Fruit fly (Drosophila melanogaster) whole organism, embryonic: ENCODE results near the gene miple1.

ENCODE experiments used
- B-H2 ChIP-seq: fragments of 200-800 bp; sonication (Bioruptor generic); optimal IDR thresholded peaks from 2 replicates; lab custom pipeline; 2018; ENCODE audit warnings: missing biosample characterization, mild to moderate bottlenecking, missing genetic modification characterization
- CG11398 ChIP-seq: fragments of 200-800 bp; sonication (Bioruptor generic); optimal IDR thresholded peaks from 2 replicates; lab custom pipeline; 2016; ENCODE audit warnings: missing biosample characterization, missing genetic modification characterization
- CG12659 ChIP-seq: fragments of 200-800 bp; sonication (Bioruptor generic); optimal IDR thresholded peaks from 3 replicates; lab custom pipeline; 2017; ENCODE audit warnings: mild to moderate bottlenecking, missing biosample characterization, missing genetic modification reagents, missing genetic modification characterization
- CG13123 ChIP-seq: fragments of 200-800 bp; sonication (Bioruptor generic); optimal IDR thresholded peaks from 2 replicates; lab custom pipeline; 2016; ENCODE audit warnings: missing biosample characterization, missing genetic modification characterization
- CG13775 ChIP-seq: fragments of 200-800 bp; sonication (Bioruptor generic); optimal IDR thresholded peaks from 3 replicates; lab custom pipeline; 2017; ENCODE audit warnings: missing biosample characterization, mild to moderate bottlenecking, missing genetic modification characterization
- CG15696 ChIP-seq: fragments of 200-800 bp; sonication (Bioruptor generic); optimal IDR thresholded peaks from 2 replicates; lab custom pipeline; 2019; ENCODE audit warnings: missing biosample characterization, mild to moderate bottlenecking, missing genetic modification characterization, moderate library complexity
- CG1602 ChIP-seq: fragments of 200-800 bp; sonication (Bioruptor generic); optimal IDR thresholded peaks from 3 replicates; lab custom pipeline; 2016; ENCODE audit warnings: missing biosample characterization, missing genetic modification characterization
- CG16815 ChIP-seq: fragments of 200-800 bp; sonication (Bioruptor generic); optimal IDR thresholded peaks from 3 replicates; lab custom pipeline; 2017; ENCODE audit warnings: missing biosample characterization, mild to moderate bottlenecking, missing genetic modification characterization
- CG18619 ChIP-seq: fragments of 200-800 bp; sonication (Bioruptor generic); optimal IDR thresholded peaks from 3 replicates; lab custom pipeline; 2017; ENCODE audit warnings: missing biosample characterization, mild to moderate bottlenecking, missing genetic modification characterization
- CG2120 ChIP-seq: fragments of 200-800 bp; sonication (Bioruptor generic); optimal IDR thresholded peaks from 3 replicates; lab custom pipeline; 2016; ENCODE audit warnings: missing biosample characterization, missing genetic modification characterization
- CG30020 ChIP-seq: fragments of 200-800 bp; optimal IDR thresholded peaks from 2 replicates; lab custom pipeline; 2019; ENCODE audit warnings: missing biosample characterization, mild to moderate bottlenecking, missing genetic modification characterization, moderate library complexity
- CG31224 ChIP-seq: fragments of 200-800 bp; sonication (Bioruptor generic); IDR thresholded peaks from 2 replicates; pipeline ENCODE4 v1.3.6; 2022; ENCODE audit warnings: missing biosample characterization, missing genetic modification characterization
- CG32532 ChIP-seq: fragments of 200-800 bp; sonication (Bioruptor generic); IDR thresholded peaks from 2 replicates; pipeline ENCODE4 v1.3.6; 2022; ENCODE audit warnings: missing biosample characterization, missing genetic modification characterization
- CG34224 ChIP-seq: fragments of 200-800 bp; sonication (Bioruptor generic); IDR thresholded peaks from 3 replicates; pipeline ENCODE4 v1.3.6; 2022; ENCODE audit warnings: missing biosample characterization, missing genetic modification characterization; ENCODE audit not compliant: partially characterized antibody
- CG4854 ChIP-seq: fragments of 200-800 bp; sonication (Bioruptor generic); optimal IDR thresholded peaks from 2 replicates; lab custom pipeline; 2016; ENCODE audit warnings: missing biosample characterization, missing genetic modification characterization, inconsistent platforms
- CG6654 ChIP-seq: fragments of 200-800 bp; sonication (Bioruptor generic); optimal IDR thresholded peaks from 2 replicates; lab custom pipeline; 2017; ENCODE audit warnings: missing biosample characterization, mild to moderate bottlenecking, missing genetic modification characterization
- CG6689 ChIP-seq: fragments of 200-800 bp; sonication (Bioruptor generic); IDR thresholded peaks from 2 replicates; pipeline ENCODE4 v1.3.6; 2022; ENCODE audit warnings: missing biosample characterization, missing genetic modification characterization
- CG9876 ChIP-seq: fragments of 200-800 bp; sonication (Bioruptor generic); optimal IDR thresholded peaks from 2 replicates; lab custom pipeline; 2016; ENCODE audit warnings: missing biosample characterization, missing genetic modification characterization
- CoRest ChIP-seq: fragments of 200-800 bp; sonication (Bioruptor generic); optimal IDR thresholded peaks from 3 replicates; lab custom pipeline; 2018; ENCODE audit warnings: missing biosample characterization, mild to moderate bottlenecking, missing genetic modification characterization, moderate library complexity
- Dbx ChIP-seq: fragments of 200-800 bp; sonication (Bioruptor generic); IDR thresholded peaks from 3 replicates; pipeline ENCODE4 v1.3.6; 2022; ENCODE audit warnings: missing biosample characterization, missing genetic modification characterization
- Dip3 ChIP-seq: fragments of 200-800 bp; sonication (Bioruptor generic); optimal IDR thresholded peaks from 3 replicates; lab custom pipeline; 2016; ENCODE audit warnings: missing biosample characterization, missing genetic modification characterization
- Doc2 ChIP-seq: fragments of 200-800 bp; sonication (Bioruptor generic); IDR thresholded peaks from 2 replicates; pipeline ENCODE4 v1.3.6; 2022; ENCODE audit warnings: missing biosample characterization, missing genetic modification characterization
- Hmr ChIP-seq: fragments of 200-800 bp; sonication (Bioruptor generic); optimal IDR thresholded peaks from 3 replicates; lab custom pipeline; 2017; ENCODE audit warnings: mild to moderate bottlenecking, missing biosample characterization, missing genetic modification reagents, missing genetic modification characterization
- Hsf ChIP-seq: fragments of 200-800 bp; sonication (Bioruptor generic); optimal IDR thresholded peaks from 3 replicates; lab custom pipeline; 2016; ENCODE audit warnings: missing biosample characterization, missing genetic modification characterization
- Pdp1 ChIP-seq, 2 experiments: fragments of 200-800 bp; sonication (Bioruptor generic); optimal IDR thresholded peaks; 3 replicates each; lab custom pipeline; 2016; ENCODE audit warnings: missing biosample characterization in 2 of 2, missing genetic modification characterization in 2 of 2, mild to moderate bottlenecking in 1 of 2, moderate library complexity in 1 of 2
- Sin3A ChIP-seq: fragments of >200 bp; optimal IDR thresholded peaks from 2 replicates; lab custom pipeline; 2018
- Taf1 ChIP-seq: fragments of 200-800 bp; sonication (Bioruptor generic); IDR thresholded peaks from 2 replicates; pipeline ENCODE4 v1.3.6; 2022; ENCODE audit warnings: missing biosample characterization, missing genetic modification characterization
- Trl ChIP-seq, 3 experiments: fragments of >200 bp in 2 of 3; fragments of 200-800 bp in 1 of 3; sonication (Bioruptor generic) in 1 of 3; optimal IDR thresholded peaks; 2 replicates in 1 of 3; 3 replicates in 2 of 3; lab custom pipeline; 2016 to 2017; ENCODE audit warnings: missing biosample characterization in 1 of 3, missing genetic modification characterization in 1 of 3
- bbx ChIP-seq: fragments of 200-800 bp; sonication (Bioruptor generic); IDR thresholded peaks from 2 replicates; pipeline ENCODE4 v1.3.6; 2022; ENCODE audit warnings: missing biosample characterization, missing genetic modification characterization; ENCODE audit not compliant: partially characterized antibody
- bcd ChIP-seq: fragments of 200-800 bp; sonication (Bioruptor generic); optimal IDR thresholded peaks from 2 replicates; lab custom pipeline; 2017; ENCODE audit warnings: missing biosample characterization, mild to moderate bottlenecking, missing genetic modification characterization
- chinmo ChIP-seq: fragments of 200-800 bp; sonication (Bioruptor generic); IDR thresholded peaks from 4 replicates; pipeline ENCODE4 v1.3.6; 2022; ENCODE audit warnings: missing biosample characterization, missing genetic modification characterization; ENCODE audit not compliant: partially characterized antibody
- ems ChIP-seq: fragments of 200-800 bp; sonication (Bioruptor generic); optimal IDR thresholded peaks from 3 replicates; lab custom pipeline; 2016; ENCODE audit warnings: missing biosample characterization, missing genetic modification characterization
- fd96Cb ChIP-seq: fragments of 200-800 bp; sonication (Bioruptor generic); optimal IDR thresholded peaks from 2 replicates; lab custom pipeline; 2018; ENCODE audit warnings: missing biosample characterization, mild to moderate bottlenecking, missing genetic modification characterization, moderate library complexity
- gsb-n ChIP-seq: fragments of 200-800 bp; sonication (Bioruptor generic); optimal IDR thresholded peaks from 3 replicates; lab custom pipeline; 2018; ENCODE audit warnings: missing biosample characterization, mild to moderate bottlenecking, missing genetic modification characterization
- hb ChIP-seq: fragments of 200-800 bp; sonication (Bioruptor generic); IDR thresholded peaks from 3 replicates; pipeline ENCODE4 v1.3.6; 2022; ENCODE audit warnings: missing biosample characterization, missing genetic modification characterization; ENCODE audit not compliant: partially characterized antibody
- klu ChIP-seq: fragments of 200-800 bp; sonication (Bioruptor generic); IDR thresholded peaks from 2 replicates; pipeline ENCODE4 v1.3.6; 2022; ENCODE audit warnings: missing biosample characterization, missing genetic modification characterization
- nau ChIP-seq: fragments of 200-800 bp; sonication (Bioruptor generic); optimal IDR thresholded peaks from 3 replicates; lab custom pipeline; 2017; ENCODE audit warnings: missing biosample characterization, mild to moderate bottlenecking, missing genetic modification characterization, missing genetic modification reagents
- nmo ChIP-seq: fragments of 200-800 bp; sonication (Bioruptor generic); optimal IDR thresholded peaks from 2 replicates; lab custom pipeline; 2018; ENCODE audit warnings: missing biosample characterization, mild to moderate bottlenecking, missing genetic modification characterization, moderate library complexity
- pzg ChIP-seq: fragments of 200-800 bp; sonication (Bioruptor generic); optimal IDR thresholded peaks from 3 replicates; lab custom pipeline; 2018; ENCODE audit warnings: missing biosample characterization, mild to moderate bottlenecking, missing genetic modification characterization, moderate library complexity
- slbo ChIP-seq: fragments of 200-800 bp; sonication (Bioruptor generic); IDR thresholded peaks from 2 replicates; pipeline ENCODE4 v1.3.6; 2022; ENCODE audit warnings: missing biosample characterization, missing genetic modification characterization
- sqz ChIP-seq: fragments of 200-800 bp; sonication (Bioruptor generic); optimal IDR thresholded peaks from 3 replicates; lab custom pipeline; 2018; ENCODE audit warnings: missing biosample characterization, mild to moderate bottlenecking, missing genetic modification characterization
- stc ChIP-seq: fragments of 200-800 bp; sonication (Bioruptor generic); IDR thresholded peaks from 2 replicates; pipeline ENCODE4 v1.3.6; 2022; ENCODE audit warnings: missing biosample characterization, missing genetic modification characterization
- sug ChIP-seq: fragments of 200-800 bp; optimal IDR thresholded peaks from 2 replicates; lab custom pipeline; 2019; ENCODE audit warnings: missing biosample characterization, mild to moderate bottlenecking, missing genetic modification characterization, moderate library complexity
- trem ChIP-seq: fragments of 200-800 bp; optimal IDR thresholded peaks from 3 replicates; lab custom pipeline; 2019; ENCODE audit warnings: missing biosample characterization, mild to moderate bottlenecking, missing genetic modification characterization, moderate library complexity
- unc-4 ChIP-seq: fragments of 200-800 bp; sonication (Bioruptor generic); IDR thresholded peaks from 2 replicates; pipeline ENCODE4 v1.3.6; 2022; ENCODE audit warnings: missing biosample characterization, missing genetic modification characterization; ENCODE audit not compliant: partially characterized antibody
- vnd ChIP-seq: fragments of 200-800 bp; sonication (Bioruptor generic); IDR thresholded peaks from 3 replicates; pipeline ENCODE4 v1.3.6; 2022; ENCODE audit warnings: missing biosample characterization, missing genetic modification characterization; ENCODE audit not compliant: partially characterized antibody
- zfh2 ChIP-seq: fragments of 200-800 bp; sonication (Bioruptor generic); optimal IDR thresholded peaks from 2 replicates; lab custom pipeline; 2016; ENCODE audit warnings: missing biosample characterization, missing genetic modification characterization

Gene miple1

DNA sequence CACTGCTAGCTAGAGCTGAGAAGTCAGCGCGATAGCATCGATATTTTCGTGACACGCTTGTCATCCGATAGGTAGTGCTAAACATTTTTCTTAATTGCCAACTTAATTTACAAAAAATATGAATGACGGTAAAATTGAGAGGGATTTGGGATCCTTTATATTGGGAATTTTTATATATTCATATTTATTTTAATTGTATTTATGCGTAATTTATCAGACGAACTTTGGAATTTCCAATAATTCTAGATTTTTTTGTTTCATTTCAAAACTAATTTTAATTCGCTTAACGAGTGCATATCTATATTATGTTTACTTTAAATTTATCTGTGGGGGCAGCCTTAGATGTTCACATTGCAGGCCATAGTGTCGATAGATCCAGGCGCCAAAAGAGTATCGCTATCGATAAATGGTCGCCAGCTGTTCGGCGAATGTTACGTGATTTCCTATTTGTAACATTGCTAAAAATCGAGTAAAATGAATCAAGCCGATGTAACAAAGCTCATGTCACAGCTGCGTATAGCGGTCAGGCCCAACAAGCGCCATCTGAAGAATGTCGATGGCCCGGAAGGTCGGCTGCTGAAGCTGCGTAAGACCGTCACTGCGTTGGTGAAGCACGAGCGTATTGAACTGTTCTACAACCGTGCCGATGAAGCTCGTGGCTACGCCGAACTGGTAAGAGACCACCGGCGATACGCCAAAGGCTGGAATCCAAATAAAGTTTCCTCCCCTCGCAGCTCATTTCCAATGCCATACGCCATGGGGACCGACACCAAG is 2.5 kb upstream of the miple1 start, which contains the start of the genes Tudor-SN and mRpL17 (continued):
- peak; percentile 60 for TF ChIP-seq sqz (GFP tag; lab: Kevin White, UChicago)
- TF ChIP-seq CG9876 (GFP tag; lab: Kevin White, UChicago), result no peak
- peak; percentile 63 for TF ChIP-seq nmo
- peak; percentile 32 for TF ChIP-seq ems (GFP tag; lab: Kevin White, UChicago)
- no peak for TF ChIP-seq CG6654
- peak in 1 of 2 experiments; percentile 98 for TF ChIP-seq Pdp1 (GFP tag; optimal IDR thresholded peaks at IDR 0.05; lab: Kevin White, UChicago)
- TF ChIP-seq CG15696 (tag; lab: Kevin White, UChicago), result peak; percentile 40
- peak; percentile 30 for TF ChIP-seq bcd
- peak; percentile 41 for TF ChIP-seq B-H2 (GFP tag; lab: Kevin White, UChicago)
- TF ChIP-seq CG32532 (GFP tag; lab: Robert Waterston, UW), result peak; percentile 40; the same call in 1 of the 2 replicates
- peak; percentile 81 for TF ChIP-seq CG30020 (tag; lab: Kevin White, UChicago)
- TF ChIP-seq Hsf, result peak; percentile 16
- peak; percentile 62 for TF ChIP-seq Hmr (GFP tag; lab: Kevin White, UChicago)
- peak; percentile 49 for TF ChIP-seq pzg (GFP tag; lab: Kevin White, UChicago)
- TF ChIP-seq CG4854 (GFP tag; lab: Kevin White, UChicago), result peak; percentile 12
- peak; percentile 97 for TF ChIP-seq hb (GFP tag; lab: Robert Waterston, UW)
- no peak for TF ChIP-seq Taf1 (GFP tag; lab: Robert Waterston, UW)
- peak; percentile 59 for TF ChIP-seq CG2120 (GFP tag; lab: Kevin White, UChicago)
- no peak for TF ChIP-seq Doc2 (GFP tag; lab: Robert Waterston, UW)
- TF ChIP-seq Trl (optimal IDR thresholded peaks at IDR 0.05; lab: Kevin White, UChicago), result no peak
- TF ChIP-seq Trl (GFP tag; optimal IDR thresholded peaks at IDR 0.05; lab: Kevin White, UChicago), result peak; percentile 14
- TF ChIP-seq slbo, result peak; percentile 69
- peak; percentile 71 for TF ChIP-seq Dbx (GFP tag; lab: Robert Waterston, UW)
- TF ChIP-seq trem (tag; lab: Kevin White, UChicago), result peak; percentile 98
- TF ChIP-seq CG13775 (GFP tag; lab: Kevin White, UChicago), result peak; percentile 68
- peak; percentile 89 for TF ChIP-seq CG34224 (GFP tag; lab: Robert Waterston, UW)
- peak; percentile 41 for TF ChIP-seq sug (tag; lab: Kevin White, UChicago)
- peak; percentile 23 for TF ChIP-seq CG18619 (GFP tag; lab: Kevin White, UChicago)
- TF ChIP-seq vnd (GFP tag; lab: Robert Waterston, UW), result peak; percentile 98
- TF ChIP-seq CoRest (tag; lab: Kevin White, UChicago), result peak; percentile 60
- peak; percentile 38; the same call in 1 of the 2 replicates for TF ChIP-seq klu (GFP tag; lab: Robert Waterston, UW)
- TF ChIP-seq CG11398 (GFP tag; lab: Kevin White, UChicago), result no peak
- TF ChIP-seq gsb-n (tag; lab: Kevin White, UChicago), result peak; percentile 13
- peak; percentile 92; the same call in 2 of the 4 replicates for TF ChIP-seq chinmo (GFP tag; lab: Robert Waterston, UW)
- peak; percentile 60 for TF ChIP-seq zfh2 (GFP tag; lab: Kevin White, UChicago)
- no peak for TF ChIP-seq CG31224 (GFP tag; lab: Robert Waterston, UW)
- peak; percentile 86 for TF ChIP-seq unc-4
- peak; percentile 52 for TF ChIP-seq CG13123
- TF ChIP-seq bbx (GFP tag; lab: Robert Waterston, UW), result peak; percentile 99
- peak; percentile 68 for TF ChIP-seq Sin3A (lab: Kevin White, UChicago)
- TF ChIP-seq stc (GFP tag; lab: Robert Waterston, UW), result no peak
- peak; percentile 13 for TF ChIP-seq fd96Cb
- TF ChIP-seq CG6689, result 0 out of 2 replicates have a peak, but pooled peaks have one; percentile 7
- peak; percentile 17 for TF ChIP-seq CG1602 (GFP tag; lab: Kevin White, UChicago)
- peak; percentile 39 for TF ChIP-seq Dip3
- peak; percentile 61 for TF ChIP-seq CG12659 (GFP tag; lab: Kevin White, UChicago)
- peak; percentile 8 for TF ChIP-seq CG16815 (GFP tag; lab: Kevin White, UChicago)
- TF ChIP-seq nau, result no peak
